Fruit fly (Drosophila melanogaster) whole organism, embryonic: ENCODE results near the gene AP-1mu.

Source experiments
- CG14014 ChIP-seq: fragments of 200-800 bp; sonication (Bioruptor generic); IDR thresholded peaks from 2 replicates; pipeline ENCODE4 v1.3.6; 2022; ENCODE audit warnings: missing biosample characterization, missing genetic modification characterization
- CG15011 ChIP-seq: fragments of 200-800 bp; sonication (Bioruptor generic); optimal IDR thresholded peaks from 3 replicates; lab custom pipeline; 2018; ENCODE audit warnings: missing biosample characterization, mild to moderate bottlenecking, missing genetic modification characterization
- CG17328 ChIP-seq: fragments of 200-800 bp; sonication (Bioruptor generic); IDR thresholded peaks from 2 replicates; pipeline ENCODE4 v1.3.6; 2022; ENCODE audit warnings: missing biosample characterization, missing genetic modification characterization
- CrebB ChIP-seq: fragments of 200-800 bp; sonication (Bioruptor generic); optimal IDR thresholded peaks from 3 replicates; lab custom pipeline; 2018; ENCODE audit warnings: missing biosample characterization, mild to moderate bottlenecking, missing genetic modification characterization
- disco-r ChIP-seq: fragments of 200-800 bp; sonication (Bioruptor generic); optimal IDR thresholded peaks from 2 replicates; lab custom pipeline; 2016; ENCODE audit warnings: missing biosample characterization, missing genetic modification characterization

- TF ChIP-seq CG14014 (GFP tag; lab: Robert Waterston, UW): no peak
- TF ChIP-seq CrebB (tag; lab: Kevin White, UChicago): no peak
- no peak for TF ChIP-seq CG17328 (GFP tag; lab: Robert Waterston, UW)
- no peak for TF ChIP-seq CG15011 (GFP tag; lab: Kevin White, UChicago)
- no peak for TF ChIP-seq disco-r (GFP tag; lab: Kevin White, UChicago)
Observed at dm6 chr3R:9516400-9516852, 42.9 kb downstream of the AP-1mu start.
